Fruit fly (Drosophila melanogaster) whole organism, wandering third instar larva: Measurements from ENCODE around the gene grim.

Experiments
- Abd-B ChIP-seq: fragments of >200 bp; optimal IDR thresholded peaks from 2 replicates; lab custom pipeline; 2017; ENCODE audit warnings: missing biosample characterization, missing genetic modification characterization
- Hnf4 ChIP-seq: fragments of 200-800 bp; sonication (Bioruptor generic); optimal IDR thresholded peaks from 2 replicates; lab custom pipeline; 2016; ENCODE audit warnings: missing biosample characterization, mild to moderate bottlenecking, missing genetic modification characterization
- Hr78 ChIP-seq: fragments of >200 bp; optimal IDR thresholded peaks from 2 replicates; lab custom pipeline; 2017; ENCODE audit warnings: missing biosample characterization, missing genetic modification characterization
- Myc ChIP-seq: fragments of >200 bp; optimal IDR thresholded peaks from 2 replicates; lab custom pipeline; 2017
- N ChIP-seq: fragments of >200 bp; optimal IDR thresholded peaks from 2 replicates; lab custom pipeline; 2018; ENCODE audit warnings: missing biosample characterization, missing external identifiers, missing genetic modification characterization
- Rel ChIP-seq, 2 experiments: fragments of 200-800 bp; sonication (Bioruptor generic) in 1 of 2; optimal IDR thresholded peaks; 2 replicates in 1 of 2; 3 replicates in 1 of 2; lab custom pipeline; 2016 to 2019; ENCODE audit warnings: mild to moderate bottlenecking in 2 of 2, missing biosample characterization in 2 of 2, missing genetic modification characterization in 2 of 2, moderate library complexity in 1 of 2
- Vsx2 ChIP-seq: fragments of 200-300, 225-300 bp; sonication (Bioruptor generic); optimal IDR thresholded peaks from 2 replicates; lab custom pipeline; 2018; ENCODE audit warnings: missing biosample characterization, missing genetic modification characterization; ENCODE audit not compliant: partially characterized antibody
- brk ChIP-seq: fragments of 200-800 bp; sonication (Bioruptor generic); optimal IDR thresholded peaks from 2 replicates; lab custom pipeline; 2016; ENCODE audit warnings: missing biosample characterization, mild to moderate bottlenecking, missing genetic modification characterization
- dsf ChIP-seq: sonication (Bioruptor generic); optimal IDR thresholded peaks from 2 replicates; lab custom pipeline; 2016; ENCODE audit warnings: missing biosample characterization, missing genetic modification characterization, borderline replicate concordance
- h ChIP-seq: fragments of 200-800 bp; sonication (Bioruptor generic); optimal IDR thresholded peaks from 3 replicates; lab custom pipeline; 2016; ENCODE audit warnings: missing biosample characterization, mild to moderate bottlenecking, missing genetic modification characterization
- jim ChIP-seq: fragments of 175-275, 200-325 bp; sonication (Bioruptor generic); optimal IDR thresholded peaks from 2 replicates; lab custom pipeline; 2016; ENCODE audit warnings: missing biosample characterization, mild to moderate bottlenecking, missing genetic modification characterization
- psq ChIP-seq: fragments of 200-800 bp; sonication (Bioruptor generic); optimal IDR thresholded peaks from 3 replicates; lab custom pipeline; 2017; ENCODE audit warnings: missing biosample characterization, mild to moderate bottlenecking, missing genetic modification characterization, moderate library complexity
- sage ChIP-seq: fragments of 200-800 bp; sonication (Bioruptor generic); optimal IDR thresholded peaks from 2 replicates; lab custom pipeline; 2016; ENCODE audit warnings: missing biosample characterization, mild to moderate bottlenecking, missing genetic modification characterization
- woc ChIP-seq: sonication (Bioruptor generic); optimal IDR thresholded peaks from 2 replicates; lab custom pipeline; 2016; ENCODE audit warnings: missing biosample characterization, mild to moderate bottlenecking, missing genetic modification characterization

- TF ChIP-seq jim (GFP tag; lab: Kevin White, UChicago) (no peak), N (no peak), dsf (GFP tag; lab: Kevin White, UChicago) (no peak), Hr78 (GFP tag; lab: Kevin White, UChicago) (no peak), Hnf4 (GFP tag; lab: Kevin White, UChicago) (no peak), psq (GFP tag; lab: Kevin White, UChicago) (no peak), woc (no peak), h (GFP tag; lab: Kevin White, UChicago) (no peak), brk (GFP tag; lab: Kevin White, UChicago) (no peak), Vsx2 (GFP tag; lab: Kevin White, UChicago) (no peak), Abd-B (GFP tag; lab: Kevin White, UChicago) (no peak), Myc (lab: Kevin White, UChicago) (no peak), sage (GFP tag; lab: Kevin White, UChicago) (no peak), Rel (GFP tag; optimal IDR thresholded peaks at IDR 0.05; lab: Kevin White, UChicago) (no peak), Rel (tag; optimal IDR thresholded peaks at IDR 0.05; lab: Kevin White, UChicago) (no peak)
Observed at dm6 chr3L:18344957-18345356, 40.7 kb upstream of the grim start.
